Fruit fly (Drosophila melanogaster): ENCODE data around the gene Blos2.

The Blos2 gene

DNA sequence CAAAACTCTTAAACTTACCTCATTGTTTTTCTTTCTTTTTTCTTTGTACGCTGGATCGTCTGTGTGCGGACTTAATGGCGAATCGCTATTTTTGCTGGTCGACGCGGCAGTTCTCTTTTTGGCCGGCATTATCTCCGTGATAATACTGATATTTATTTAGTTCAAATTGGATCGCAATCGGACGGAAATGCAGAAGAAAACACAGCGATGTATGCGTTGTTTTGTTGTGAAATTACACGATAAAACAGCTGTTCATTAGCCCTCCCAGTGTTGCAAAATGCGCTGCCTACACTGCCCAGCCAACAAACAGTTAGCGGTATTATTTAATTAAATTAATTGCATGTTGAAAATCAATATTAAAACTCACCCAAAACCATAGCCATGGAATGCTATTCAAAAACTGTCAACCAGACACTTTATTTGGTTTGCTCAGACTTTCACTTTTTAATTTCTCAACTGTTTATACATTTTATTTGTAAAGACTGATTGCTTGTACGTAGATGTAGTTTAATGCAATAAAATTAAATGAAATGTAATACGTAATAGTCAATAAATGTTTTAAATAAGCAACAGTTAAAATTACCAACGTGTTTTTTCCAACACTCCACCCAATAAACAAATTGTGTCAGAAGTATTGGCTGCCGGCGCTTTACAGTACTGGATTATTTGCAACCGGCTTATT is 36.8 kb downstream of the Blos2 start, which contains the start of the genes Irbp18 and APP-BP1 (continued):
- peak; percentile 94 for TF ChIP-seq Fer1 (GFP tag; optimal IDR thresholded peaks at IDR 0.05)
- TF ChIP-seq org-1 (GFP tag; optimal IDR thresholded peaks at IDR 0.05): peak; percentile 91
- peak; percentile 93 for TF ChIP-seq NC2β (GFP tag; optimal IDR thresholded peaks at IDR 0.05)
- TF ChIP-seq Myb (GFP tag; optimal IDR thresholded peaks at IDR 0.05): peak; percentile 83
- peak; percentile 81 for TF ChIP-seq CG31224 (GFP tag; IDR thresholded peaks at IDR 0.05)
- 0 out of 3 replicates have a peak, but pooled peaks have one; percentile 27 for TF ChIP-seq z (GFP tag; IDR thresholded peaks at IDR 0.05)
- peak; percentile 96 for TF ChIP-seq CG10209 (GFP tag; optimal IDR thresholded peaks at IDR 0.05)
- peak; percentile 89 for TF ChIP-seq CG10565 (GFP tag; optimal IDR thresholded peaks at IDR 0.05)
- TF ChIP-seq lilli (GFP tag; optimal IDR thresholded peaks at IDR 0.05): peak; percentile 97
- peak; percentile 91 for TF ChIP-seq crc (GFP tag; optimal IDR thresholded peaks at IDR 0.05)
- TF ChIP-seq psq (GFP tag; optimal IDR thresholded peaks at IDR 0.05): peak; percentile 86
- TF ChIP-seq zfh1 (GFP tag; IDR thresholded peaks at IDR 0.05): peak; percentile 84
- peak; percentile 88 for TF ChIP-seq YL-1 (GFP tag; optimal IDR thresholded peaks at IDR 0.05)
- TF ChIP-seq ttk (GFP tag; IDR thresholded peaks at IDR 0.05): peak; percentile 75
- TF ChIP-seq CG6272 (GFP tag; IDR thresholded peaks at IDR 0.05): peak; percentile 92
- peak; percentile 93 for TF ChIP-seq unpg (GFP tag; optimal IDR thresholded peaks at IDR 0.05)
- TF ChIP-seq vfl (GFP tag; optimal IDR thresholded peaks at IDR 0.05): peak; percentile 93
- peak; percentile 76 for TF ChIP-seq CG6654 (GFP tag; optimal IDR thresholded peaks at IDR 0.05)
- TF ChIP-seq nmo (GFP tag; optimal IDR thresholded peaks at IDR 0.05): peak; percentile 96
- TF ChIP-seq Rx (GFP tag; IDR thresholded peaks at IDR 0.05): peak; percentile 83
- TF ChIP-seq gsb (GFP tag; IDR thresholded peaks at IDR 0.05): peak; percentile 72
- TF ChIP-seq CG11085 (GFP tag; IDR thresholded peaks at IDR 0.05): peak; percentile 68; the same call in 1 of the 2 replicates
- TF ChIP-seq CG8359 (GFP tag; optimal IDR thresholded peaks at IDR 0.05; ENCODE audit: borderline replicate concordance): peak; percentile 74
- TF ChIP-seq exex (tag; optimal IDR thresholded peaks at IDR 0.05): peak; percentile 72
- TF ChIP-seq CG2889 (GFP tag; IDR thresholded peaks at IDR 0.05): peak; percentile 91
- TF ChIP-seq slbo (GFP tag; IDR thresholded peaks at IDR 0.05): peak; percentile 88
- TF ChIP-seq hth (optimal IDR thresholded peaks at IDR 0.05): no peak
- TF ChIP-seq CG6765 (GFP tag; optimal IDR thresholded peaks at IDR 0.05): peak; percentile 88
- no peak for TF ChIP-seq pan (optimal IDR thresholded peaks at IDR 0.05)
- peak in 1 of 2 experiments; percentile 92 for TF ChIP-seq pan (GFP tag; optimal IDR thresholded peaks at IDR 0.05 in 1 of 2, IDR thresholded peaks at IDR 0.05 in 1 of 2)
- TF ChIP-seq CG13894 (tag; optimal IDR thresholded peaks at IDR 0.05): peak; percentile 86
- TF ChIP-seq CG42726 (GFP tag; IDR thresholded peaks at IDR 0.05; ENCODE audit: partially characterized antibody): no peak
- TF ChIP-seq CG6689 (GFP tag; IDR thresholded peaks at IDR 0.05): peak; percentile 91
- peak; percentile 73; the same call in 1 of the 2 replicates for TF ChIP-seq Awh (GFP tag; IDR thresholded peaks at IDR 0.05)
- TF ChIP-seq klu (GFP tag; IDR thresholded peaks at IDR 0.05): peak; percentile 80; the same call in 1 of the 2 replicates
- TF ChIP-seq CG18764 (GFP tag; optimal IDR thresholded peaks at IDR 0.05): peak; percentile 92
- peak; percentile 44; the same call in 1 of the 2 replicates for TF ChIP-seq CG43689 (GFP tag; IDR thresholded peaks at IDR 0.05)
- peak; percentile 92 for TF ChIP-seq nau (GFP tag; optimal IDR thresholded peaks at IDR 0.05)
- peak; percentile 84 for TF ChIP-seq CG3838 (GFP tag; optimal IDR thresholded peaks at IDR 0.05)
- peak; percentile 88 for TF ChIP-seq CG11247 (GFP tag; IDR thresholded peaks at IDR 0.05)
- no peak for TF ChIP-seq pros (GFP tag; optimal IDR thresholded peaks at IDR 0.05)
- peak; percentile 78 for TF ChIP-seq salm (tag; optimal IDR thresholded peaks at IDR 0.05)
- peak; percentile 91 for TF ChIP-seq Drgx (GFP tag; IDR thresholded peaks at IDR 0.05)
- peak; percentile 56 for TF ChIP-seq Neu2 (GFP tag; optimal IDR thresholded peaks at IDR 0.05; ENCODE audit: borderline replicate concordance)
- peak; percentile 98 for TF ChIP-seq CG30403 (GFP tag; optimal IDR thresholded peaks at IDR 0.05)
- TF ChIP-seq knrl (GFP tag; IDR thresholded peaks at IDR 0.05; ENCODE audit: partially characterized antibody): no peak
- TF ChIP-seq CG8944 (GFP tag; optimal IDR thresholded peaks at IDR 0.05): peak; percentile 89
- peak; percentile 97 for TF ChIP-seq CG17361 (GFP tag; IDR thresholded peaks at IDR 0.05)
- peak; percentile 76 for TF ChIP-seq Jarid2 (GFP tag; optimal IDR thresholded peaks at IDR 0.05)
- peak; percentile 87 for TF ChIP-seq CG17568 (GFP tag; optimal IDR thresholded peaks at IDR 0.05)
